Worm (Caenorhabditis elegans) whole organism, mixed stage, embryonic: Measurements from ENCODE around the gene F45E12.5.

Experiments used
- ceh-39 ChIP-seq: fragments of 150-350 bp; optimal IDR thresholded peaks from 2 replicates; lab custom pipeline; 2014; ENCODE audit warnings: missing biosample characterization, missing genetic modification characterization
- elt-3 ChIP-seq: fragments of 150-350 bp; optimal IDR thresholded peaks from 2 replicates; lab custom pipeline; 2014; ENCODE audit warnings: missing biosample characterization, missing genetic modification characterization
- ham-2 ChIP-seq: fragments of 200-800 bp; sonication (Bioruptor generic); optimal IDR thresholded peaks from 2 replicates; lab custom pipeline; 2018; ENCODE audit warnings: mild to moderate bottlenecking, missing genetic modification characterization, missing compliant biosample characterization
- lsy-2 ChIP-seq: fragments of 150-350 bp; optimal IDR thresholded peaks from 2 replicates; lab custom pipeline; 2014; ENCODE audit warnings: missing biosample characterization, missing genetic modification characterization
- nhr-237 ChIP-seq: fragments of 150-350 bp; optimal IDR thresholded peaks from 2 replicates; lab custom pipeline; 2014; ENCODE audit warnings: missing biosample characterization, missing genetic modification characterization
- nhr-28 ChIP-seq: fragments of 150-350 bp; optimal IDR thresholded peaks from 2 replicates; lab custom pipeline; 2014; ENCODE audit warnings: missing biosample characterization, missing genetic modification characterization
- pha-4 ChIP-seq: fragments of 150-350 bp; optimal IDR thresholded peaks from 2 replicates; lab custom pipeline; 2018; ENCODE audit warnings: missing biosample characterization, missing genetic modification reagents, missing genetic modification characterization
- sem-2 ChIP-seq: fragments of 200-800 bp; sonication (Bioruptor generic); optimal IDR thresholded peaks from 2 replicates; lab custom pipeline; 2018; ENCODE audit warnings: mild to moderate bottlenecking, missing genetic modification characterization, missing compliant biosample characterization
- sptf-1 ChIP-seq: sonication (generic microtip); optimal IDR thresholded peaks from 2 replicates; lab custom pipeline; 2017; ENCODE audit warnings: mild to moderate bottlenecking, missing genetic modification characterization, moderate library complexity, missing compliant biosample characterization
- unc-62 ChIP-seq: fragments of 150-350 bp; optimal IDR thresholded peaks from 2 replicates; lab custom pipeline; 2014; ENCODE audit warnings: missing biosample characterization, missing genetic modification reagents, missing genetic modification characterization
- ztf-11 ChIP-seq: fragments of 150-350 bp; optimal IDR thresholded peaks from 2 replicates; lab custom pipeline; 2014; ENCODE audit warnings: missing biosample characterization, missing genetic modification characterization

ce11 chrII:7353027-7353426, 43.1 kb upstream of the F45E12.5 start:
- TF ChIP-seq pha-4 (tag; lab: Kevin White, UChicago) (no peak), unc-62 (GFP tag; lab: Kevin White, UChicago) (no peak), ceh-39 (tag; lab: Kevin White, UChicago) (no peak), sptf-1 (no peak), elt-3 (tag; lab: Kevin White, UChicago) (no peak), sem-2 (GFP tag; lab: Kevin White, UChicago) (no peak), ztf-11 (tag; lab: Kevin White, UChicago) (no peak), lsy-2 (tag; lab: Kevin White, UChicago) (no peak), ham-2 (no peak), nhr-237 (tag; lab: Kevin White, UChicago) (no peak), nhr-28 (tag; lab: Kevin White, UChicago) (no peak)
